Fruit fly (Drosophila melanogaster) whole organism, embryonic: ENCODE measurements around the gene asl.

Experiments
- Atf3 ChIP-seq: fragments of 200-800 bp; sonication (Bioruptor generic); optimal IDR thresholded peaks from 3 replicates; lab custom pipeline; 2016; ENCODE audit warnings: missing biosample characterization, missing genetic modification characterization
- CG10321 ChIP-seq: fragments of 200-800 bp; sonication (Bioruptor generic); IDR thresholded peaks from 2 replicates; pipeline ENCODE4 v1.3.6; 2022; ENCODE audit warnings: missing biosample characterization, missing genetic modification characterization
- CG10431 ChIP-seq: fragments of 200-800 bp; sonication (Bioruptor generic); optimal IDR thresholded peaks from 3 replicates; lab custom pipeline; 2018; ENCODE audit warnings: missing biosample characterization, mild to moderate bottlenecking, missing genetic modification characterization
- CG11695 ChIP-seq: fragments of 200-800 bp; sonication (Bioruptor generic); IDR thresholded peaks from 3 replicates; pipeline ENCODE4 v1.3.6; 2022; ENCODE audit warnings: missing biosample characterization, missing genetic modification characterization
- CG14667 ChIP-seq: fragments of 200-800 bp; sonication (Bioruptor generic); IDR thresholded peaks from 2 replicates; pipeline ENCODE4 v1.3.6; 2022; ENCODE audit warnings: missing biosample characterization, missing genetic modification characterization
- CG14860 ChIP-seq: fragments of 200-800 bp; sonication (Bioruptor generic); IDR thresholded peaks from 3 replicates; pipeline ENCODE4 v1.3.6; 2022; ENCODE audit warnings: missing biosample characterization, missing genetic modification characterization; ENCODE audit not compliant: partially characterized antibody
- CG1603 ChIP-seq: fragments of 200-800 bp; sonication (Bioruptor generic); optimal IDR thresholded peaks from 2 replicates; lab custom pipeline; 2019; ENCODE audit warnings: missing biosample characterization, mild to moderate bottlenecking, missing genetic modification characterization, moderate library complexity
- CG16863 ChIP-seq: fragments of 200-800 bp; sonication (Bioruptor generic); optimal IDR thresholded peaks from 3 replicates; lab custom pipeline; 2016; ENCODE audit warnings: missing biosample characterization, missing genetic modification characterization
- CG17359 ChIP-seq: fragments of 200-800 bp; sonication (Bioruptor generic); optimal IDR thresholded peaks from 3 replicates; lab custom pipeline; 2018; ENCODE audit warnings: missing biosample characterization, mild to moderate bottlenecking, missing genetic modification characterization, moderate library complexity
- CG2116 ChIP-seq: fragments of 200-800 bp; sonication (Bioruptor generic); optimal IDR thresholded peaks from 3 replicates; lab custom pipeline; 2018; ENCODE audit warnings: missing biosample characterization, mild to moderate bottlenecking, missing genetic modification characterization
- CG2678 ChIP-seq: fragments of 200-800 bp; sonication (Bioruptor generic); optimal IDR thresholded peaks from 3 replicates; lab custom pipeline; 2019; ENCODE audit warnings: missing biosample characterization, mild to moderate bottlenecking, missing genetic modification characterization, moderate library complexity
- CG30403 ChIP-seq: fragments of 200-800 bp; sonication (Bioruptor generic); optimal IDR thresholded peaks from 3 replicates; lab custom pipeline; 2016; ENCODE audit warnings: missing biosample characterization, missing genetic modification characterization
- CG6854 ChIP-seq: fragments of 200-800 bp; sonication (Bioruptor generic); optimal IDR thresholded peaks from 3 replicates; lab custom pipeline; 2017; ENCODE audit warnings: missing biosample characterization, mild to moderate bottlenecking, missing genetic modification characterization
- CG9437 ChIP-seq: fragments of 200-800 bp; sonication (Bioruptor generic); optimal IDR thresholded peaks from 2 replicates; lab custom pipeline; 2018; ENCODE audit warnings: missing biosample characterization, mild to moderate bottlenecking, missing genetic modification characterization
- Deaf1 ChIP-seq: fragments of 200-800 bp; optimal IDR thresholded peaks from 3 replicates; lab custom pipeline; 2019; ENCODE audit warnings: missing biosample characterization, mild to moderate bottlenecking, missing genetic modification characterization, moderate library complexity
- Dll ChIP-seq: fragments of 200-800 bp; sonication (Bioruptor generic); IDR thresholded peaks from 4 replicates; pipeline ENCODE4 v1.3.6; 2022; ENCODE audit warnings: missing biosample characterization, missing genetic modification characterization; ENCODE audit not compliant: partially characterized antibody
- Doc3 ChIP-seq: fragments of 200-800 bp; sonication (Bioruptor generic); IDR thresholded peaks from 3 replicates; pipeline ENCODE4 v1.3.6; 2022; ENCODE audit warnings: missing biosample characterization, missing genetic modification characterization; ENCODE audit not compliant: partially characterized antibody
- Dp ChIP-seq: fragments of 200-800 bp; sonication (Bioruptor generic); optimal IDR thresholded peaks from 2 replicates; lab custom pipeline; 2018; ENCODE audit warnings: missing biosample characterization, mild to moderate bottlenecking, missing genetic modification characterization, moderate library complexity
- Dref ChIP-seq: fragments of 200-800 bp; sonication (Bioruptor generic); IDR thresholded peaks from 2 replicates; pipeline ENCODE4 v1.3.6; 2022; ENCODE audit warnings: missing biosample characterization, missing genetic modification characterization
- Fer1 ChIP-seq: fragments of 200-800 bp; sonication (Bioruptor generic); optimal IDR thresholded peaks from 2 replicates; lab custom pipeline; 2017; ENCODE audit warnings: missing biosample characterization, mild to moderate bottlenecking, missing genetic modification characterization
- HLH4C ChIP-seq: fragments of 200-800 bp; sonication (Bioruptor generic); IDR thresholded peaks from 3 replicates; pipeline ENCODE4 v1.3.6; 2022; ENCODE audit warnings: missing biosample characterization, missing genetic modification characterization; ENCODE audit not compliant: partially characterized antibody
- Hmr ChIP-seq: fragments of 200-800 bp; sonication (Bioruptor generic); optimal IDR thresholded peaks from 3 replicates; lab custom pipeline; 2017; ENCODE audit warnings: mild to moderate bottlenecking, missing biosample characterization, missing genetic modification reagents, missing genetic modification characterization
- Hr78 ChIP-seq, 2 experiments: fragments of 200-800 bp in 1 of 2; fragments of >200 bp in 1 of 2; sonication (Bioruptor generic) in 1 of 2; optimal IDR thresholded peaks; 2 replicates each; lab custom pipeline; 2017 to 2019; ENCODE audit warnings: missing biosample characterization in 2 of 2, missing genetic modification characterization in 2 of 2, mild to moderate bottlenecking in 1 of 2, moderate library complexity in 1 of 2
- Lim3 ChIP-seq: fragments of 200-800 bp; sonication (Bioruptor generic); IDR thresholded peaks from 2 replicates; pipeline ENCODE4 v1.3.6; 2022; ENCODE audit warnings: missing biosample characterization, missing genetic modification characterization
- MESR4 ChIP-seq: fragments of 200-800 bp; sonication (Bioruptor generic); optimal IDR thresholded peaks from 2 replicates; lab custom pipeline; 2018; ENCODE audit warnings: missing biosample characterization, mild to moderate bottlenecking, missing genetic modification characterization, moderate library complexity
- MTF-1 ChIP-seq: fragments of 200-800 bp; sonication (Bioruptor generic); optimal IDR thresholded peaks from 2 replicates; lab custom pipeline; 2018; ENCODE audit warnings: missing biosample characterization, mild to moderate bottlenecking, missing genetic modification characterization, borderline replicate concordance
- Mad ChIP-seq: fragments of 200-800 bp; sonication (Bioruptor generic); optimal IDR thresholded peaks from 2 replicates; lab custom pipeline; 2016; ENCODE audit warnings: missing biosample characterization, missing genetic modification characterization
- Max ChIP-seq: fragments of 200-800 bp; sonication (Bioruptor generic); optimal IDR thresholded peaks from 2 replicates; lab custom pipeline; 2016; ENCODE audit warnings: missing biosample characterization, mild to moderate bottlenecking, missing genetic modification characterization
- NC2α ChIP-seq: fragments of 200-800 bp; sonication (Bioruptor generic); optimal IDR thresholded peaks from 2 replicates; lab custom pipeline; 2016; ENCODE audit warnings: missing biosample characterization, missing genetic modification characterization
- Nf-YB ChIP-seq: fragments of 200-800 bp; sonication (Bioruptor generic); optimal IDR thresholded peaks from 3 replicates; lab custom pipeline; 2019; ENCODE audit warnings: missing biosample characterization, mild to moderate bottlenecking, missing genetic modification characterization, moderate library complexity
- Sin3A ChIP-seq: fragments of >200 bp; optimal IDR thresholded peaks from 2 replicates; lab custom pipeline; 2018
- cg ChIP-seq: fragments of 200-800 bp; sonication (Bioruptor generic); optimal IDR thresholded peaks from 3 replicates; lab custom pipeline; 2019; ENCODE audit warnings: missing biosample characterization, mild to moderate bottlenecking, missing genetic modification characterization, moderate library complexity
- dm ChIP-seq: fragments of 200-800 bp; sonication (Bioruptor generic); optimal IDR thresholded peaks from 3 replicates; lab custom pipeline; 2016; ENCODE audit warnings: missing biosample characterization, missing genetic modification characterization
- ewg ChIP-seq: fragments of 200-800 bp; sonication (Bioruptor generic); optimal IDR thresholded peaks from 3 replicates; lab custom pipeline; 2017; ENCODE audit warnings: mild to moderate bottlenecking, missing biosample characterization, missing genetic modification reagents, missing genetic modification characterization
- insv ChIP-seq, 2 experiments: fragments of 200-800 bp; sonication (Bioruptor generic); optimal IDR thresholded peaks; 3 replicates each; lab custom pipeline; 2016 to 2018; ENCODE audit warnings: missing biosample characterization in 2 of 2, missing genetic modification characterization in 2 of 2
- knrl ChIP-seq: fragments of 200-800 bp; sonication (Bioruptor generic); IDR thresholded peaks from 3 replicates; pipeline ENCODE4 v1.3.6; 2022; ENCODE audit warnings: missing biosample characterization, missing genetic modification characterization; ENCODE audit not compliant: partially characterized antibody
- lilli ChIP-seq: fragments of 200-800 bp; sonication (Bioruptor generic); optimal IDR thresholded peaks from 3 replicates; lab custom pipeline; 2016; ENCODE audit warnings: missing biosample characterization, missing genetic modification characterization
- nerfin-2 ChIP-seq: fragments of 200-800 bp; sonication (Bioruptor generic); IDR thresholded peaks from 2 replicates; pipeline ENCODE4 v1.3.6; 2022; ENCODE audit warnings: missing biosample characterization, missing genetic modification characterization; ENCODE audit not compliant: partially characterized antibody
- nmo ChIP-seq: fragments of 200-800 bp; sonication (Bioruptor generic); optimal IDR thresholded peaks from 2 replicates; lab custom pipeline; 2018; ENCODE audit warnings: missing biosample characterization, mild to moderate bottlenecking, missing genetic modification characterization, moderate library complexity
- oc ChIP-seq: fragments of 200-800 bp; sonication (Bioruptor generic); optimal IDR thresholded peaks from 2 replicates; lab custom pipeline; 2018; ENCODE audit warnings: missing biosample characterization, mild to moderate bottlenecking, missing genetic modification characterization, moderate library complexity
- pb ChIP-seq: fragments of 200-800 bp; sonication (Bioruptor generic); optimal IDR thresholded peaks from 3 replicates; lab custom pipeline; 2016; ENCODE audit warnings: missing biosample characterization, missing genetic modification characterization
- pho ChIP-seq: fragments of 200-800 bp; sonication (Bioruptor generic); optimal IDR thresholded peaks from 2 replicates; lab custom pipeline; 2016; ENCODE audit warnings: missing biosample characterization, missing genetic modification characterization
- phol ChIP-seq: fragments of 200-800 bp; sonication (Bioruptor generic); optimal IDR thresholded peaks from 3 replicates; lab custom pipeline; 2018; ENCODE audit warnings: missing biosample characterization, mild to moderate bottlenecking, missing genetic modification characterization, moderate library complexity
- scrt ChIP-seq: fragments of 200-800 bp; sonication (Bioruptor generic); optimal IDR thresholded peaks from 2 replicates; lab custom pipeline; 2018; ENCODE audit warnings: missing biosample characterization, mild to moderate bottlenecking, missing genetic modification characterization, moderate library complexity
- sd ChIP-seq: fragments of 200-800 bp; sonication (Bioruptor generic); optimal IDR thresholded peaks from 3 replicates; lab custom pipeline; 2018; ENCODE audit warnings: missing biosample characterization, mild to moderate bottlenecking, missing genetic modification characterization, moderate library complexity
- sug ChIP-seq: fragments of 200-800 bp; optimal IDR thresholded peaks from 2 replicates; lab custom pipeline; 2019; ENCODE audit warnings: missing biosample characterization, mild to moderate bottlenecking, missing genetic modification characterization, moderate library complexity
- tap ChIP-seq: fragments of 200-800 bp; optimal IDR thresholded peaks from 3 replicates; lab custom pipeline; 2019; ENCODE audit warnings: missing biosample characterization, mild to moderate bottlenecking, missing genetic modification characterization, moderate library complexity
- usp ChIP-seq: fragments of >200 bp; optimal IDR thresholded peaks from 2 replicates; lab custom pipeline; 2017; ENCODE audit warnings: missing biosample characterization, missing genetic modification characterization

The asl gene

DNA sequence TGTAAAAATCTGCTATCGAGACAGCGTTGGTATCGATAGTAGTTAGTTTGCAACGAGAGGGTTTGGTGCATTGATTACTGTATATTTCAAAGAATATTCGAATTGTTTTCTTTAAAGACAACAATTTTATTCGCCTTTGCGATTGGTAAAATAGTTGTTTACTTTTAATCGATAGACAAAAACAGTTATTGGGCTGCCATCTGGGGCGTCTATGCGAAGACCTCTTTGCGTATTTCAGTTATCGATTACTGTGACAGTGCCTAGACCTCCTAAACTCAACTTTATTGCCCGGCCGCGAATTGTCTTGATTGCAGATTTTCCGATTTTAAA lies 6.7 kb upstream of the asl start, which contains the start of gene Atu (continued):
- TF ChIP-seq sd (tag; lab: Kevin White, UChicago) (peak; percentile 63), Dll (GFP tag; lab: Robert Waterston, UW) (peak; percentile 97), CG2678 (tag; lab: Kevin White, UChicago) (peak; percentile 38), CG2116 (GFP tag; lab: Kevin White, UChicago) (peak; percentile 98), HLH4C (GFP tag; lab: Robert Waterston, UW) (peak; percentile 93), Doc3 (peak; percentile 92), cg (GFP tag; lab: Kevin White, UChicago) (peak; percentile 87), Dp (GFP tag; lab: Kevin White, UChicago) (peak; percentile 38), Hmr (GFP tag; lab: Kevin White, UChicago) (peak; percentile 46), CG30403 (GFP tag; lab: Kevin White, UChicago) (peak; percentile 54), MTF-1 (GFP tag; lab: Kevin White, UChicago) (no peak), nmo (GFP tag; lab: Kevin White, UChicago) (peak; percentile 76), usp (GFP tag; lab: Kevin White, UChicago) (no peak), Mad (GFP tag; lab: Kevin White, UChicago) (peak; percentile 7), NC2α (GFP tag; lab: Kevin White, UChicago) (peak; percentile 2), CG1603 (tag; lab: Kevin White, UChicago) (peak; percentile 68), Lim3 (GFP tag; lab: Robert Waterston, UW) (no peak), ewg (GFP tag; lab: Kevin White, UChicago) (peak; percentile 3), CG14667 (no peak), knrl (GFP tag; lab: Robert Waterston, UW) (peak; percentile 94), CG17359 (peak; percentile 24), scrt (GFP tag; lab: Kevin White, UChicago) (no peak), lilli (GFP tag; lab: Kevin White, UChicago) (peak; percentile 48), tap (no peak), Max (GFP tag; lab: Kevin White, UChicago) (peak; percentile 3), sug (tag; lab: Kevin White, UChicago) (peak; percentile 64)

DNA sequence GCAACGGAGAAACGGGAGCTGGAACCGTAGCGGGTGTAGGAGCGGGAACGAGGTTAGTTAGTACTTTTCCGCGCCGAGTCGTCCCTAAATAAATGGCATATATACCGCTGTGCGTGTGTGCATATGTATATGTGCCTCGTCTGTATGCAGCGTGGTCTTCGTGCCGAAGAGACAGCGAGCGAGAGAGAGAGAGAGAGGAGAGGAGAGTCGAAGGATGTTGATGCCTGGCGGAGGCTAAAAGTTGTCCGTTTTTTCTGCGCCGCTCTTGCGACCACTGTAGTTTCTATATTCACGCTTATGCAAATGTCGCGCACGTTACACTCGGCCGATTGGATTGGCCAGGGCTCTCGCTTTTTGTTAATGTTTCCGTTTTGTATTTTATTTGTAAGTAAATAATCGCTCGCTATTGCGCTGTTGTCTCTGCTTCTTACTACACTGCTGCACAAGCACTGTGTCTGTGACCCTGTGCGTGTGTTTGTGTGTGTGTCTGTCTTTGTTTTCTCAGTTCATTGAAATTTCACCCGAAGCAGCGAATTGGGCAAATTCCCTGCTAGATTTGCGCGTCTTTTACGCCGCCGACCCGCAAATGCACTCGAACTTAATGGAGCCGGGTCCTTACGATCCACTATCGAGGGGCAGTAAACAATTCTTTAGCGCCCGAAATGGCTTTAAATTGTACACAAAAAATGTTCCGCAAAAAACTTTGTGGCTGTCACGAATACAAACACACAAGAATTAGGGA lies 6.2 kb upstream of the asl start, which contains the start of gene Rga:
Gene Rga (minus strand): TSS at position 741 of the 742 bp plus-strand sequence.
- no peak for TF ChIP-seq oc (tag; lab: Kevin White, UChicago)
- TF ChIP-seq MESR4 (GFP tag; lab: Kevin White, UChicago): peak; percentile 91
- no peak for TF ChIP-seq Nf-YB
- no peak for TF ChIP-seq Dref (GFP tag; lab: Robert Waterston, UW)
- no peak for TF ChIP-seq Sin3A
- TF ChIP-seq Doc3: no peak
- no peak for TF ChIP-seq CG14860 (GFP tag; lab: Robert Waterston, UW)
- peak; percentile 10 for TF ChIP-seq CG10431 (GFP tag; lab: Kevin White, UChicago)
- TF ChIP-seq nerfin-2 (GFP tag; lab: Robert Waterston, UW): no peak
- TF ChIP-seq CG6854 (GFP tag; lab: Kevin White, UChicago): peak; percentile 6
- TF ChIP-seq CG16863 (GFP tag; lab: Kevin White, UChicago): no peak
- TF ChIP-seq Atf3 (GFP tag; lab: Kevin White, UChicago): no peak
- no peak for TF ChIP-seq pb
- peak; percentile 83 for TF ChIP-seq Deaf1 (tag; lab: Kevin White, UChicago)
- TF ChIP-seq insv (GFP tag; optimal IDR thresholded peaks at IDR 0.05; lab: Kevin White, UChicago): peak in 1 of 2 experiments; percentile 36
- TF ChIP-seq CG10321 (GFP tag; lab: Robert Waterston, UW): no peak
- peak; percentile 20 for TF ChIP-seq Fer1 (GFP tag; lab: Kevin White, UChicago)
- peak in 1 of 2 experiments; percentile 63 for TF ChIP-seq Hr78 (GFP tag; optimal IDR thresholded peaks at IDR 0.05; lab: Kevin White, UChicago)
- peak; percentile 5 for TF ChIP-seq pho (GFP tag; lab: Kevin White, UChicago)
- no peak for TF ChIP-seq dm (GFP tag; lab: Kevin White, UChicago)
- TF ChIP-seq CG9437: peak; percentile 32
- TF ChIP-seq phol (tag; lab: Kevin White, UChicago): no peak
- peak; percentile 79 for TF ChIP-seq CG11695
